Fruit fly (Drosophila melanogaster) whole organism, adult: ENCODE measurements around the gene CG6495.

Experiments
- CG5204 ChIP-seq: fragments of 200-800 bp; sonication (Bioruptor generic); optimal IDR thresholded peaks from 2 replicates; lab custom pipeline; 2016; ENCODE audit warnings: missing biosample characterization, missing genetic modification characterization
- CG7045 ChIP-seq: fragments of 200-800 bp; sonication (Bioruptor generic); optimal IDR thresholded peaks from 2 replicates; lab custom pipeline; 2017; ENCODE audit warnings: missing biosample characterization, mild to moderate bottlenecking, missing genetic modification characterization
- Mnt ChIP-seq: fragments of 200-800 bp; sonication (Bioruptor generic); optimal IDR thresholded peaks from 2 replicates; lab custom pipeline; 2016; ENCODE audit warnings: missing biosample characterization, mild to moderate bottlenecking, missing genetic modification characterization
- cnc ChIP-seq, 2 experiments: fragments of >200 bp; optimal IDR thresholded peaks; 2 replicates each; lab custom pipeline; 2017
- kay ChIP-seq: fragments of 200-800 bp; sonication (Bioruptor generic); peaks from one replicate; lab custom pipeline; 2016; ENCODE audit warnings: missing biosample characterization, missing genetic modification characterization, borderline replicate concordance
- pad ChIP-seq: fragments of 200-800 bp; sonication (Bioruptor generic); optimal IDR thresholded peaks from 3 replicates; lab custom pipeline; 2017; ENCODE audit warnings: missing biosample characterization, missing genetic modification characterization, mild to moderate bottlenecking, moderate library complexity, missing genetic modification reagents
- tj ChIP-seq: fragments of 200-800 bp; sonication (Bioruptor generic); optimal IDR thresholded peaks from 3 replicates; lab custom pipeline; 2017; ENCODE audit warnings: missing biosample characterization, mild to moderate bottlenecking, missing genetic modification characterization, moderate library complexity

DNA sequence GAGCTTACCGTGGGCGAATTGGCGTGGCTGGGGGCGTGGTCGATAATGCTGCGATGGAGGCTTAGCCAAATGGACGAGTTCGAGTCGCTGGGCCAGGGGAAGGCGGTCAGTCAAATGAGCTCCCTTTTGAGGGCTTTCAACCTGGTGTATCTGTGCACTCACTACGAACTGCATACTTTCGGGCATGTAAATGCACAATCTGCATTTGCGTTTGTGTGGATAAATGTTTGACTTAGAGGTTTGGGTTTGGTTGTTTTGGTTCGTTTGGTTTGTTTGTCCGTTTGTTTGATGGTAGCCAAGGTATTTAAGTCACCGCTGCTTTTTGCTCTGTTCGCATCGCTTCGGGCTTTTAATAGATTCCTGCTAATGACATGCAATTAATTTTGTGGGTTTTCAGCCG lies 49.7 kb upstream of the CG6495 start:
- TF ChIP-seq CG7045 (GFP tag; lab: Kevin White, UChicago) (no peak), CG5204 (GFP tag; lab: Kevin White, UChicago) (no peak), pad (GFP tag; lab: Kevin White, UChicago) (no peak), tj (GFP tag; lab: Kevin White, UChicago) (no peak), Mnt (GFP tag; lab: Kevin White, UChicago) (no peak), kay (GFP tag; lab: Kevin White, UChicago) (no peak), cnc (optimal IDR thresholded peaks at IDR 0.05; lab: Kevin White, UChicago) (no peak)
